Worm (Caenorhabditis elegans) whole organism, mixed stage, embryonic: ENCODE results near the gene F35A5.5.

Experiments used
- ces-1 ChIP-seq: fragments of 150-350 bp; optimal IDR thresholded peaks from 2 replicates; lab custom pipeline; 2014; ENCODE audit warnings: missing biosample characterization, missing genetic modification reagents, missing genetic modification characterization
- hlh-1 ChIP-seq: fragments of 150-350 bp; optimal IDR thresholded peaks from 2 replicates; lab custom pipeline; 2014; ENCODE audit warnings: missing biosample characterization, missing genetic modification reagents, missing genetic modification characterization
- lin-13 ChIP-seq: fragments of 150-350 bp; optimal IDR thresholded peaks from 2 replicates; lab custom pipeline; 2014; ENCODE audit warnings: missing biosample characterization, missing genetic modification characterization
- lsy-2 ChIP-seq: fragments of 150-350 bp; optimal IDR thresholded peaks from 2 replicates; lab custom pipeline; 2014; ENCODE audit warnings: missing biosample characterization, missing genetic modification characterization
- nhr-12 ChIP-seq: fragments of 150-350 bp; optimal IDR thresholded peaks from 2 replicates; lab custom pipeline; 2014; ENCODE audit warnings: missing biosample characterization, missing genetic modification characterization
- nhr-2 ChIP-seq: fragments of 150-350 bp; optimal IDR thresholded peaks from 2 replicates; lab custom pipeline; 2014; ENCODE audit warnings: missing biosample characterization, missing genetic modification characterization
- nhr-76 ChIP-seq: sonication (generic microtip); optimal IDR thresholded peaks from 2 replicates; lab custom pipeline; 2017; ENCODE audit warnings: missing biosample characterization, missing genetic modification characterization
- pha-4 ChIP-seq: fragments of 150-350 bp; optimal IDR thresholded peaks from 2 replicates; lab custom pipeline; 2018; ENCODE audit warnings: missing biosample characterization, missing genetic modification reagents, missing genetic modification characterization
- snpc-4 ChIP-seq: fragments of 150-350 bp; optimal IDR thresholded peaks from 2 replicates; lab custom pipeline; 2014; ENCODE audit warnings: missing biosample characterization, missing genetic modification characterization
- unc-39 ChIP-seq: fragments of 150-350 bp; optimal IDR thresholded peaks from 2 replicates; lab custom pipeline; 2014; ENCODE audit warnings: missing biosample characterization, missing genetic modification characterization
- unc-62 ChIP-seq: fragments of 150-350 bp; optimal IDR thresholded peaks from 2 replicates; lab custom pipeline; 2014; ENCODE audit warnings: missing biosample characterization, missing genetic modification reagents, missing genetic modification characterization
- ztf-11 ChIP-seq: fragments of 150-350 bp; optimal IDR thresholded peaks from 2 replicates; lab custom pipeline; 2014; ENCODE audit warnings: missing biosample characterization, missing genetic modification characterization

DNA sequence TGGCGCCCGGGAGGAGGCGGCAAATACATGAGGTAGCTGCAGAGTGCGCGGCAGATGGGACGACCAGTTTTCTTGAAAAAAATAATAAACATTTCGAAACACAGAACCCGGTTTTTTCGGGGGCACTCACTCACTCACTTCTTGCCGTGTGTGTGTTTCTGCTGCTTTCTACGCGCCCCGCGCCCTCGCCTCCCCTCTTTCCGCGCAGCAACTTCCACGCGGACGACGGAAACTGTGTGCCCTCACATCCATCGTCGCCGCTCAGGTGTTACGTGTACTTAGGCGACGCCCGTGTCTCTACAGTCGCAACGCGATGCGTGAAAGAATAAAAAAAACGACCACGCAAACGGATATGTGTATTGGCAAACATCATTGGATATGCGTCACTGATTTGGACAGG lies 28.9 kb upstream of the F35A5.5 start:
- TF ChIP-seq nhr-76 (tag; lab: Kevin White, UChicago) (no peak), unc-62 (no peak), snpc-4 (tag; lab: Kevin White, UChicago) (no peak), pha-4 (tag; lab: Kevin White, UChicago) (no peak), unc-39 (no peak), nhr-12 (no peak), lsy-2 (tag; lab: Kevin White, UChicago) (no peak), ces-1 (GFP tag; lab: Kevin White, UChicago) (no peak), ztf-11 (tag; lab: Kevin White, UChicago) (no peak), nhr-2 (tag; lab: Kevin White, UChicago) (no peak), lin-13 (tag; lab: Kevin White, UChicago) (no peak), hlh-1 (tag; lab: Kevin White, UChicago) (no peak)
